Fruit fly (Drosophila melanogaster) whole organism, adult: ENCODE measurements around the gene CG9919.

ENCODE experiments used
- CG12768 ChIP-seq: fragments of 200-800 bp; sonication (Bioruptor generic); optimal IDR thresholded peaks from 2 replicates; lab custom pipeline; 2017; ENCODE audit warnings: missing biosample characterization, missing genetic modification characterization, mild to moderate bottlenecking, moderate library complexity, missing genetic modification reagents
- CG7045 ChIP-seq: fragments of 200-800 bp; sonication (Bioruptor generic); optimal IDR thresholded peaks from 2 replicates; lab custom pipeline; 2017; ENCODE audit warnings: missing biosample characterization, mild to moderate bottlenecking, missing genetic modification characterization
- CG7101 ChIP-seq: fragments of 200-800 bp; sonication (Bioruptor generic); optimal IDR thresholded peaks from 2 replicates; lab custom pipeline; 2018; ENCODE audit warnings: missing biosample characterization, mild to moderate bottlenecking, missing genetic modification characterization, moderate library complexity
- Clk ChIP-seq: fragments of 200-800 bp; sonication (Bioruptor generic); optimal IDR thresholded peaks from 2 replicates; lab custom pipeline; 2017; ENCODE audit warnings: missing biosample characterization, missing genetic modification characterization
- Mnt ChIP-seq: fragments of 200-800 bp; sonication (Bioruptor generic); optimal IDR thresholded peaks from 2 replicates; lab custom pipeline; 2016; ENCODE audit warnings: missing biosample characterization, mild to moderate bottlenecking, missing genetic modification characterization
- cic ChIP-seq: fragments of 200-800 bp; sonication (Bioruptor generic); optimal IDR thresholded peaks from 2 replicates; lab custom pipeline; 2017; ENCODE audit warnings: missing biosample characterization, mild to moderate bottlenecking, missing genetic modification characterization, moderate library complexity
- ovo ChIP-seq: fragments of 200-800 bp; sonication (Bioruptor generic); optimal IDR thresholded peaks from 2 replicates; lab custom pipeline; 2016; ENCODE audit warnings: missing biosample characterization, missing genetic modification characterization
- toe ChIP-seq: fragments of 200-800 bp; sonication (Bioruptor generic); optimal IDR thresholded peaks from 2 replicates; lab custom pipeline; 2016; ENCODE audit warnings: missing biosample characterization, missing genetic modification characterization

- TF ChIP-seq CG7101: no peak
- no peak for TF ChIP-seq ovo (GFP tag; lab: Kevin White, UChicago)
- no peak for TF ChIP-seq CG7045 (GFP tag; lab: Kevin White, UChicago)
- TF ChIP-seq CG12768: no peak
- TF ChIP-seq cic (GFP tag; lab: Kevin White, UChicago): no peak
- TF ChIP-seq Mnt: no peak
- TF ChIP-seq toe (GFP tag; lab: Kevin White, UChicago): no peak
- TF ChIP-seq Clk (GFP tag; lab: Kevin White, UChicago): no peak
Observed at dm6 chrX:16368585-16368984, 38.0 kb upstream of the CG9919 start.
